Fruit fly (Drosophila melanogaster): ENCODE results near the gene CG15432.
A peak's percentile ranks its signal among the peaks of the same experiment; 100 is the strongest.

Gene CG15432

dm6 chr2L:4454009-4454689 lies 12.0 kb downstream of the CG15432 start, which contains the start of the genes Secp43 and ND-B8 (continued):
- no peak for TF ChIP-seq zf30C (GFP tag; optimal IDR thresholded peaks at IDR 0.05)
- no peak for TF ChIP-seq lmd (GFP tag; IDR thresholded peaks at IDR 0.05)
- TF ChIP-seq sna (GFP tag; IDR thresholded peaks at IDR 0.05; ENCODE audit: partially characterized antibody) = peak; percentile 44; the same call in 1 of the 2 replicates
- TF ChIP-seq ro (GFP tag; IDR thresholded peaks at IDR 0.05) = no peak
- no peak for TF ChIP-seq CG17385 (GFP tag; optimal IDR thresholded peaks at IDR 0.05)
- no peak for TF ChIP-seq HHEX (GFP tag; optimal IDR thresholded peaks at IDR 0.05)
- no peak for TF ChIP-seq fd96Cb (tag; optimal IDR thresholded peaks at IDR 0.05)
- no peak for TF ChIP-seq NK7.1 (GFP tag; optimal IDR thresholded peaks at IDR 0.05)
- TF ChIP-seq wor (GFP tag; IDR thresholded peaks at IDR 0.05) = no peak
- TF ChIP-seq CG11560 (tag; IDR thresholded peaks at IDR 0.05) = peak; percentile 90
- TF ChIP-seq CG9215 (GFP tag; IDR thresholded peaks at IDR 0.05) = no peak
- no peak for TF ChIP-seq CG3995 (GFP tag; optimal IDR thresholded peaks at IDR 0.05)
- peak; percentile 70 for TF ChIP-seq Lhr (GFP tag; optimal IDR thresholded peaks at IDR 0.05)
- TF ChIP-seq H2.0 (GFP tag; IDR thresholded peaks at IDR 0.05) = no peak
- no peak for TF ChIP-seq CG30431 (GFP tag; optimal IDR thresholded peaks at IDR 0.05)
- TF ChIP-seq mam (GFP tag; optimal IDR thresholded peaks at IDR 0.05) = no peak
- TF ChIP-seq ATbp (GFP tag; optimal IDR thresholded peaks at IDR 0.05) = no peak
- TF ChIP-seq CG1792 (GFP tag; optimal IDR thresholded peaks at IDR 0.05) = no peak
- TF ChIP-seq D19B (GFP tag; optimal IDR thresholded peaks at IDR 0.05) = no peak
- TF ChIP-seq CG12071 (GFP tag; optimal IDR thresholded peaks at IDR 0.05) = no peak
- TF ChIP-seq org-1 (GFP tag; optimal IDR thresholded peaks at IDR 0.05) = no peak
- TF ChIP-seq CG13894 (tag; optimal IDR thresholded peaks at IDR 0.05) = peak; percentile 65
- no peak for TF ChIP-seq al (GFP tag; IDR thresholded peaks at IDR 0.05)
- TF ChIP-seq CG11093 (GFP tag; IDR thresholded peaks at IDR 0.05) = no peak
- TF ChIP-seq slbo (GFP tag; IDR thresholded peaks at IDR 0.05) = no peak
- no peak for TF ChIP-seq Xrp1 (GFP tag; IDR thresholded peaks at IDR 0.05)
- TF ChIP-seq CG7556 (GFP tag; optimal IDR thresholded peaks at IDR 0.05) = no peak
- peak; percentile 16 for TF ChIP-seq exex (tag; optimal IDR thresholded peaks at IDR 0.05)
- TF ChIP-seq Hr3 (GFP tag; optimal IDR thresholded peaks at IDR 0.05) = no peak
- no peak for TF ChIP-seq CG9817 (tag; optimal IDR thresholded peaks at IDR 0.05)
- TF ChIP-seq aop (GFP tag; IDR thresholded peaks at IDR 0.05) = no peak
- no peak for TF ChIP-seq cg (GFP tag; optimal IDR thresholded peaks at IDR 0.05)
- no peak for TF ChIP-seq ham (GFP tag; IDR thresholded peaks at IDR 0.05)
- TF ChIP-seq CG17912 (GFP tag; optimal IDR thresholded peaks at IDR 0.05) = peak; percentile 11
- no peak for TF ChIP-seq cato (GFP tag; optimal IDR thresholded peaks at IDR 0.05; ENCODE audit: borderline replicate concordance)
- no peak for TF ChIP-seq caup (GFP tag; optimal IDR thresholded peaks at IDR 0.05; ENCODE audit: severe bottlenecking)
- no peak for TF ChIP-seq ap (GFP tag; IDR thresholded peaks at IDR 0.05)
- no peak for TF ChIP-seq gcm2 (GFP tag; optimal IDR thresholded peaks at IDR 0.05)
- no peak for TF ChIP-seq lilli (GFP tag; optimal IDR thresholded peaks at IDR 0.05)
- TF ChIP-seq fd64A (GFP tag; optimal IDR thresholded peaks at IDR 0.05) = no peak
- TF ChIP-seq CG7271 (tag; optimal IDR thresholded peaks at IDR 0.05) = no peak
- TF ChIP-seq trh (GFP tag; optimal IDR thresholded peaks at IDR 0.05) = no peak
- TF ChIP-seq Eip74EF (GFP tag; optimal IDR thresholded peaks at IDR 0.05) = no peak
- peak; percentile 75 for TF ChIP-seq CG15514 (GFP tag; optimal IDR thresholded peaks at IDR 0.05)
- no peak for TF ChIP-seq chif (GFP tag; optimal IDR thresholded peaks at IDR 0.05)
- peak; percentile 84 for TF ChIP-seq Bgb (GFP tag; IDR thresholded peaks at IDR 0.05; ENCODE audit: partially characterized antibody)
- TF ChIP-seq lab (GFP tag; optimal IDR thresholded peaks at IDR 0.05) = no peak
- no peak for TF ChIP-seq CG4424 (GFP tag; optimal IDR thresholded peaks at IDR 0.05)
- no peak for TF ChIP-seq br (optimal IDR thresholded peaks at IDR 0.05)
- TF ChIP-seq sr (GFP tag; IDR thresholded peaks at IDR 0.05) = no peak
